Fruit fly (Drosophila melanogaster) whole organism, embryonic: ENCODE results near the gene Arp2.

Experiments
- Asciz ChIP-seq: fragments of 200-800 bp; sonication (Bioruptor generic); optimal IDR thresholded peaks from 2 replicates; lab custom pipeline; 2017; ENCODE audit warnings: missing biosample characterization, mild to moderate bottlenecking, missing genetic modification characterization, missing genetic modification reagents
- B-H1 ChIP-seq: fragments of 200-800 bp; sonication (Bioruptor generic); IDR thresholded peaks from 3 replicates; pipeline ENCODE4 v1.3.6; 2022; ENCODE audit warnings: missing biosample characterization, missing genetic modification characterization
- BEAF-32 ChIP-seq: fragments of 200-800 bp; sonication (Bioruptor generic); optimal IDR thresholded peaks from 3 replicates; lab custom pipeline; 2017; ENCODE audit warnings: missing biosample characterization, missing genetic modification characterization, mild to moderate bottlenecking, moderate library complexity, missing genetic modification reagents
- Bgb ChIP-seq: fragments of 200-800 bp; sonication (Bioruptor generic); IDR thresholded peaks from 2 replicates; pipeline ENCODE4 v1.3.6; 2022; ENCODE audit warnings: missing biosample characterization, missing genetic modification characterization; ENCODE audit not compliant: partially characterized antibody
- CG12071 ChIP-seq: fragments of 200-800 bp; sonication (Bioruptor generic); optimal IDR thresholded peaks from 3 replicates; lab custom pipeline; 2018; ENCODE audit warnings: missing biosample characterization, mild to moderate bottlenecking, missing genetic modification characterization
- CG12659 ChIP-seq: fragments of 200-800 bp; sonication (Bioruptor generic); optimal IDR thresholded peaks from 3 replicates; lab custom pipeline; 2017; ENCODE audit warnings: mild to moderate bottlenecking, missing biosample characterization, missing genetic modification reagents, missing genetic modification characterization
- CG13894 ChIP-seq: fragments of 200-800 bp; sonication (Bioruptor generic); optimal IDR thresholded peaks from 3 replicates; lab custom pipeline; 2018; ENCODE audit warnings: missing biosample characterization, mild to moderate bottlenecking, missing genetic modification characterization, moderate library complexity
- CG14710 ChIP-seq: fragments of 200-800 bp; sonication (Bioruptor generic); optimal IDR thresholded peaks from 3 replicates; lab custom pipeline; 2019; ENCODE audit warnings: missing biosample characterization, mild to moderate bottlenecking, missing genetic modification characterization, moderate library complexity
- CG15479 ChIP-seq: fragments of 200-800 bp; sonication (Bioruptor generic); optimal IDR thresholded peaks from 3 replicates; lab custom pipeline; 2019; ENCODE audit warnings: missing biosample characterization, mild to moderate bottlenecking, missing genetic modification characterization, moderate library complexity
- CG17328 ChIP-seq: fragments of 200-800 bp; sonication (Bioruptor generic); IDR thresholded peaks from 2 replicates; pipeline ENCODE4 v1.3.6; 2022; ENCODE audit warnings: missing biosample characterization, missing genetic modification characterization
- CG17385 ChIP-seq: fragments of 200-800 bp; sonication (Bioruptor generic); optimal IDR thresholded peaks from 3 replicates; lab custom pipeline; 2018; ENCODE audit warnings: missing biosample characterization, mild to moderate bottlenecking, missing genetic modification characterization
- CG18262 ChIP-seq: fragments of 200-800 bp; optimal IDR thresholded peaks from 3 replicates; lab custom pipeline; 2019; ENCODE audit warnings: missing biosample characterization, mild to moderate bottlenecking, missing genetic modification characterization, moderate library complexity
- CG34376 ChIP-seq: fragments of 200-800 bp; sonication (Bioruptor generic); optimal IDR thresholded peaks from 2 replicates; lab custom pipeline; 2018; ENCODE audit warnings: missing biosample characterization, mild to moderate bottlenecking, missing genetic modification characterization
- CG3847 ChIP-seq: fragments of 200-800 bp; sonication (Bioruptor generic); IDR thresholded peaks from 2 replicates; pipeline ENCODE4 v1.3.6; 2022; ENCODE audit warnings: missing biosample characterization, missing genetic modification characterization
- CG4328 ChIP-seq: fragments of 200-800 bp; sonication (Bioruptor generic); optimal IDR thresholded peaks from 3 replicates; lab custom pipeline; 2017; ENCODE audit warnings: missing biosample characterization, missing genetic modification reagents, missing genetic modification characterization
- CG4424 ChIP-seq: fragments of 200-800 bp; sonication (Bioruptor generic); optimal IDR thresholded peaks from 3 replicates; lab custom pipeline; 2016; ENCODE audit warnings: missing biosample characterization, missing genetic modification characterization
- CG4617 ChIP-seq: fragments of 200-800 bp; sonication (Bioruptor generic); optimal IDR thresholded peaks from 3 replicates; lab custom pipeline; 2016; ENCODE audit warnings: missing biosample characterization, missing genetic modification characterization, borderline replicate concordance
- CG6683 ChIP-seq: fragments of 200-800 bp; sonication (Bioruptor generic); optimal IDR thresholded peaks from 2 replicates; lab custom pipeline; 2017; ENCODE audit warnings: missing biosample characterization, mild to moderate bottlenecking, missing genetic modification characterization, missing genetic modification reagents
- CG6689 ChIP-seq: fragments of 200-800 bp; sonication (Bioruptor generic); IDR thresholded peaks from 2 replicates; pipeline ENCODE4 v1.3.6; 2022; ENCODE audit warnings: missing biosample characterization, missing genetic modification characterization
- CG6854 ChIP-seq: fragments of 200-800 bp; sonication (Bioruptor generic); optimal IDR thresholded peaks from 3 replicates; lab custom pipeline; 2017; ENCODE audit warnings: missing biosample characterization, mild to moderate bottlenecking, missing genetic modification characterization
- CG7745 ChIP-seq: fragments of 200-800 bp; sonication (Bioruptor generic); optimal IDR thresholded peaks from 2 replicates; lab custom pipeline; 2018; ENCODE audit warnings: missing biosample characterization, mild to moderate bottlenecking, missing genetic modification characterization, moderate library complexity
- CG8924 ChIP-seq: fragments of 200-800 bp; optimal IDR thresholded peaks from 3 replicates; lab custom pipeline; 2019; ENCODE audit warnings: missing biosample characterization, mild to moderate bottlenecking, missing genetic modification characterization, moderate library complexity
- D19B ChIP-seq: fragments of 200-800 bp; sonication (Bioruptor generic); optimal IDR thresholded peaks from 2 replicates; lab custom pipeline; 2017; ENCODE audit warnings: missing biosample characterization, mild to moderate bottlenecking, missing genetic modification characterization
- E2f1 ChIP-seq: fragments of 200-800 bp; sonication (Bioruptor generic); IDR thresholded peaks from 2 replicates; pipeline ENCODE4 v1.3.6; 2022; ENCODE audit warnings: missing biosample characterization, missing genetic modification characterization
- Ets65A ChIP-seq: fragments of 200-800 bp; sonication (Bioruptor generic); peaks from one replicate; lab custom pipeline; 2016; ENCODE audit warnings: missing biosample characterization, missing genetic modification characterization
- HLH3B ChIP-seq: fragments of 200-800 bp; sonication (Bioruptor generic); IDR thresholded peaks from 2 replicates; pipeline ENCODE4 v1.3.6; 2022; ENCODE audit warnings: missing biosample characterization, missing genetic modification characterization
- Hmr ChIP-seq: fragments of 200-800 bp; sonication (Bioruptor generic); optimal IDR thresholded peaks from 3 replicates; lab custom pipeline; 2017; ENCODE audit warnings: mild to moderate bottlenecking, missing biosample characterization, missing genetic modification reagents, missing genetic modification characterization
- Hr39 ChIP-seq: fragments of >200 bp; optimal IDR thresholded peaks from 2 replicates; lab custom pipeline; 2017
- Mrtf ChIP-seq: fragments of 200-800 bp; sonication (Bioruptor generic); IDR thresholded peaks from 3 replicates; pipeline ENCODE4 v1.3.6; 2022; ENCODE audit warnings: missing biosample characterization, missing genetic modification characterization
- Nf-YA ChIP-seq: fragments of 200-800 bp; sonication (Bioruptor generic); IDR thresholded peaks from 2 replicates; pipeline ENCODE4 v1.3.6; 2022; ENCODE audit warnings: missing biosample characterization, missing genetic modification characterization
- Vsx1 ChIP-seq: fragments of 200-800 bp; sonication (Bioruptor generic); optimal IDR thresholded peaks from 2 replicates; lab custom pipeline; 2017; ENCODE audit warnings: missing biosample characterization, mild to moderate bottlenecking, missing genetic modification characterization, missing genetic modification reagents
- abd-A ChIP-seq: fragments of 200-800 bp; sonication (Bioruptor generic); optimal IDR thresholded peaks from 3 replicates; lab custom pipeline; 2019; ENCODE audit warnings: missing biosample characterization, mild to moderate bottlenecking, missing genetic modification characterization, moderate library complexity
- cg ChIP-seq: fragments of 200-800 bp; sonication (Bioruptor generic); optimal IDR thresholded peaks from 3 replicates; lab custom pipeline; 2019; ENCODE audit warnings: missing biosample characterization, mild to moderate bottlenecking, missing genetic modification characterization, moderate library complexity
- chinmo ChIP-seq: fragments of 200-800 bp; sonication (Bioruptor generic); IDR thresholded peaks from 4 replicates; pipeline ENCODE4 v1.3.6; 2022; ENCODE audit warnings: missing biosample characterization, missing genetic modification characterization; ENCODE audit not compliant: partially characterized antibody
- dm ChIP-seq: fragments of 200-800 bp; sonication (Bioruptor generic); optimal IDR thresholded peaks from 3 replicates; lab custom pipeline; 2016; ENCODE audit warnings: missing biosample characterization, missing genetic modification characterization
- fd102C ChIP-seq: fragments of 200-800 bp; sonication (Bioruptor generic); optimal IDR thresholded peaks from 2 replicates; lab custom pipeline; 2018; ENCODE audit warnings: missing biosample characterization, mild to moderate bottlenecking, missing genetic modification characterization, moderate library complexity
- fd64A ChIP-seq: fragments of 200-800 bp; sonication (Bioruptor generic); optimal IDR thresholded peaks from 3 replicates; lab custom pipeline; 2018; ENCODE audit warnings: missing biosample characterization, mild to moderate bottlenecking, missing genetic modification characterization
- ind ChIP-seq: fragments of 200-800 bp; sonication (Bioruptor generic); optimal IDR thresholded peaks from 3 replicates; lab custom pipeline; 2016; ENCODE audit warnings: missing biosample characterization, missing genetic modification characterization
- lmd ChIP-seq: fragments of 200-800 bp; sonication (Bioruptor generic); IDR thresholded peaks from 2 replicates; pipeline ENCODE4 v1.3.6; 2022; ENCODE audit warnings: missing biosample characterization, missing genetic modification characterization
- nerfin-1 ChIP-seq: fragments of 200-800 bp; sonication (Bioruptor generic); optimal IDR thresholded peaks from 3 replicates; lab custom pipeline; 2019; ENCODE audit warnings: missing biosample characterization, mild to moderate bottlenecking, missing genetic modification characterization, moderate library complexity
- pb ChIP-seq: fragments of 200-800 bp; sonication (Bioruptor generic); optimal IDR thresholded peaks from 3 replicates; lab custom pipeline; 2016; ENCODE audit warnings: missing biosample characterization, missing genetic modification characterization
- pnt ChIP-seq: fragments of 200-800 bp; sonication (Bioruptor generic); optimal IDR thresholded peaks from 3 replicates; lab custom pipeline; 2016; ENCODE audit warnings: missing biosample characterization, missing genetic modification characterization
- pros ChIP-seq: fragments of 200-800 bp; sonication (Bioruptor generic); optimal IDR thresholded peaks from 3 replicates; lab custom pipeline; 2019; ENCODE audit warnings: missing biosample characterization, mild to moderate bottlenecking, missing genetic modification characterization, moderate library complexity
- psq ChIP-seq: fragments of 200-800 bp; sonication (Bioruptor generic); optimal IDR thresholded peaks from 2 replicates; lab custom pipeline; 2017; ENCODE audit warnings: missing biosample characterization, missing genetic modification characterization
- sim ChIP-seq: fragments of 200-800 bp; sonication (Bioruptor generic); IDR thresholded peaks from 2 replicates; pipeline ENCODE4 v1.3.6; 2022; ENCODE audit warnings: missing biosample characterization, missing genetic modification characterization
- sima ChIP-seq: fragments of 200-800 bp; sonication (Bioruptor generic); optimal IDR thresholded peaks from 2 replicates; lab custom pipeline; 2016; ENCODE audit warnings: missing biosample characterization, missing genetic modification characterization
- slbo ChIP-seq: fragments of 200-800 bp; sonication (Bioruptor generic); IDR thresholded peaks from 2 replicates; pipeline ENCODE4 v1.3.6; 2022; ENCODE audit warnings: missing biosample characterization, missing genetic modification characterization
- sna ChIP-seq: fragments of 200-800 bp; sonication (Bioruptor generic); IDR thresholded peaks from 2 replicates; pipeline ENCODE4 v1.3.6; 2022; ENCODE audit warnings: missing biosample characterization, missing genetic modification characterization; ENCODE audit not compliant: partially characterized antibody
- trh ChIP-seq: fragments of 200-800 bp; sonication (Bioruptor generic); optimal IDR thresholded peaks from 2 replicates; lab custom pipeline; 2016; ENCODE audit warnings: missing biosample characterization, missing genetic modification characterization
- vfl ChIP-seq: fragments of 200-800 bp; sonication (Bioruptor generic); optimal IDR thresholded peaks from 2 replicates; lab custom pipeline; 2016; ENCODE audit warnings: missing biosample characterization, missing genetic modification characterization

The Arp2 gene

DNA sequence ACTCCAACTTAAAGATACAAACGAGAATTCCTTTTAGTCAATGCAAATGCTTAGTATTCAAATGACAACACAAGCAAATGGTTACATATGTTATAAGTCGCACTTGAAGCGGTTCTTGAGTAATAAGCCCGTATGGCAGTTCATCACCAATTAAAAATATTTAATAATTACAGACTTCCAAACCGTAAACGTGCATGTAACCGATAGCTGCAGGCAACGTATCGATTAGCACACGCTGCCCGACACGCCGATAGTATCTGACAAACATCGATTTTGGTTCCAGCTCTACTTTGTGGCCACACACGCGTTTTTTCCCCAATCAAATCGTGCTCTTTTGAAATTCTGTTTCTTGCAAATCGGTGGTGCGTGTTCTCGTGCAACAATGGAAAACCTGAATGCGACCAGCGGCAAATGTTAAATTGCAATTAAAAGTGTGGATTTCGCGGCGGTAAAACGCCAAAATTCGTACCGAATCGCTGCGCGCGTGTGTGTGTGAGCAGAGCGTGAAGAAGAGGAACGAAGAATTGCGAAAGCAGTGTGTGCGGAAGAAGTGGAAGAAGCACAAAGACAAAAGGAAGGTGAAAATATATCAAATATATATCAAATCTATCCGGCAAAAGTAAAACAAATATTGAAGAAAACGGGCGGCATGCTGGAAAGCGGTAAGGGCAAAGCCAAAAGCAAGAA lies 45.4 kb upstream of the Arp2 start, which contains the start of the genes CG9784 and Nup153 (continued):
- TF ChIP-seq CG4424 (GFP tag; lab: Kevin White, UChicago) (no peak), Ets65A (peak; percentile 41), chinmo (GFP tag; lab: Robert Waterston, UW) (peak; percentile 97), nerfin-1 (no peak), sima (no peak), Bgb (GFP tag; lab: Robert Waterston, UW) (peak; percentile 97), psq (GFP tag; lab: Kevin White, UChicago) (peak; percentile 68), HLH3B (GFP tag; lab: Robert Waterston, UW) (no peak), CG7745 (no peak), Vsx1 (GFP tag; lab: Kevin White, UChicago) (no peak), CG34376 (GFP tag; lab: Kevin White, UChicago) (no peak), fd64A (GFP tag; lab: Kevin White, UChicago) (no peak), sna (GFP tag; lab: Robert Waterston, UW) (peak; percentile 87), CG6854 (GFP tag; lab: Kevin White, UChicago) (no peak), Nf-YA (GFP tag; lab: Robert Waterston, UW) (no peak), pros (GFP tag; lab: Kevin White, UChicago) (no peak), pnt (GFP tag; lab: Kevin White, UChicago) (no peak), Asciz (GFP tag; lab: Kevin White, UChicago) (no peak), vfl (GFP tag; lab: Kevin White, UChicago) (no peak), ind (no peak), fd102C (no peak), cg (peak; percentile 33), CG6689 (GFP tag; lab: Robert Waterston, UW) (no peak), CG12071 (GFP tag; lab: Kevin White, UChicago) (no peak), CG3847 (GFP tag; lab: Robert Waterston, UW) (no peak), B-H1 (GFP tag; lab: Robert Waterston, UW) (no peak), abd-A (tag; lab: Kevin White, UChicago) (no peak), trh (no peak), BEAF-32 (peak; percentile 93), CG4328 (GFP tag; lab: Kevin White, UChicago) (no peak), Hr39 (no peak), sim (GFP tag; lab: Robert Waterston, UW) (no peak), CG8924 (peak; percentile 9), CG6683 (GFP tag; lab: Kevin White, UChicago) (no peak), D19B (no peak), E2f1 (GFP tag; lab: Robert Waterston, UW) (no peak), pb (GFP tag; lab: Kevin White, UChicago) (no peak), CG12659 (GFP tag; lab: Kevin White, UChicago) (no peak), CG15479 (GFP tag; lab: Kevin White, UChicago) (peak; percentile 62), CG14710 (no peak), CG18262 (tag; lab: Kevin White, UChicago) (no peak), CG4617 (GFP tag; lab: Kevin White, UChicago) (no peak), CG17328 (GFP tag; lab: Robert Waterston, UW) (no peak), Mrtf (GFP tag; lab: Robert Waterston, UW) (no peak), slbo (GFP tag; lab: Robert Waterston, UW) (peak; percentile 44; the same call in 1 of the 2 replicates), Hmr (GFP tag; lab: Kevin White, UChicago) (no peak), CG17385 (peak; percentile 85), lmd (GFP tag; lab: Robert Waterston, UW) (no peak), dm (GFP tag; lab: Kevin White, UChicago) (peak; percentile 79), CG13894 (no peak)
